Fruit fly (Drosophila melanogaster) whole organism, prepupa: ENCODE data around the gene CG17260.

Experiments
- Blimp-1 ChIP-seq: fragments of 200-800 bp; sonication (Bioruptor generic); optimal IDR thresholded peaks from 3 replicates; lab custom pipeline; 2017; ENCODE audit warnings: missing biosample characterization, missing genetic modification characterization, mild to moderate bottlenecking, moderate library complexity, missing genetic modification reagents
- CG10631 ChIP-seq: fragments of 200-800 bp; sonication (Bioruptor generic); optimal IDR thresholded peaks from 2 replicates; lab custom pipeline; 2016; ENCODE audit warnings: missing biosample characterization, missing genetic modification characterization
- CG10669 ChIP-seq: fragments of 200-800 bp; sonication (Bioruptor generic); optimal IDR thresholded peaks from 3 replicates; lab custom pipeline; 2018; ENCODE audit warnings: missing biosample characterization, mild to moderate bottlenecking, missing genetic modification characterization, moderate library complexity
- CG11294 ChIP-seq: fragments of 200-800 bp; sonication (Bioruptor generic); IDR thresholded peaks from 2 replicates; pipeline ENCODE4 v1.3.6; 2022; ENCODE audit warnings: missing biosample characterization, missing genetic modification characterization
- CG11902 ChIP-seq: fragments of 200-800 bp; sonication (Bioruptor generic); optimal IDR thresholded peaks from 3 replicates; lab custom pipeline; 2016; ENCODE audit warnings: missing biosample characterization, missing genetic modification characterization
- CG15336 ChIP-seq: fragments of 200-800 bp; sonication (Bioruptor generic); IDR thresholded peaks from 2 replicates; pipeline ENCODE4 v1.3.6; 2022; ENCODE audit warnings: missing biosample characterization, missing genetic modification characterization
- CG1621 ChIP-seq: fragments of 200-800 bp; sonication (Bioruptor generic); optimal IDR thresholded peaks from 3 replicates; lab custom pipeline; 2018; ENCODE audit warnings: missing biosample characterization, mild to moderate bottlenecking, missing genetic modification characterization
- CG31627 ChIP-seq: fragments of 200-800 bp; sonication (Bioruptor generic); optimal IDR thresholded peaks from 3 replicates; lab custom pipeline; 2016; ENCODE audit warnings: missing biosample characterization, missing genetic modification characterization
- CG32006 ChIP-seq: fragments of 200-800 bp; sonication (Bioruptor generic); optimal IDR thresholded peaks from 3 replicates; lab custom pipeline; 2017; ENCODE audit warnings: missing biosample characterization, mild to moderate bottlenecking, missing genetic modification characterization
- CG34406 ChIP-seq: fragments of 200-800 bp; sonication (Bioruptor generic); optimal IDR thresholded peaks from 3 replicates; lab custom pipeline; 2016; ENCODE audit warnings: missing biosample characterization, missing genetic modification characterization
- CG3919 ChIP-seq: fragments of 200-800 bp; sonication (Bioruptor generic); optimal IDR thresholded peaks from 3 replicates; lab custom pipeline; 2016; ENCODE audit warnings: missing biosample characterization, missing genetic modification characterization
- CG4318 ChIP-seq: fragments of 200-800 bp; sonication (Bioruptor generic); optimal IDR thresholded peaks from 3 replicates; lab custom pipeline; 2017; ENCODE audit warnings: missing biosample characterization, mild to moderate bottlenecking, missing genetic modification characterization
- CG6163 ChIP-seq: fragments of 200-800 bp; sonication (Bioruptor generic); IDR thresholded peaks from 3 replicates; pipeline ENCODE4 v1.3.6; 2022; ENCODE audit warnings: missing biosample characterization, missing genetic modification characterization
- CG6276 ChIP-seq: fragments of 200-800 bp; sonication (Bioruptor generic); optimal IDR thresholded peaks from 2 replicates; lab custom pipeline; 2017; ENCODE audit warnings: missing biosample characterization, mild to moderate bottlenecking, missing genetic modification characterization
- CG6792 ChIP-seq: fragments of 200-800 bp; sonication (Bioruptor generic); optimal IDR thresholded peaks from 3 replicates; lab custom pipeline; 2016; ENCODE audit warnings: missing biosample characterization, missing genetic modification characterization
- CG6854 ChIP-seq: fragments of 200-800 bp; sonication (Bioruptor generic); optimal IDR thresholded peaks from 2 replicates; lab custom pipeline; 2017; ENCODE audit warnings: missing biosample characterization, mild to moderate bottlenecking, missing genetic modification characterization
- CG8119 ChIP-seq: fragments of 200-800 bp; sonication (Bioruptor generic); IDR thresholded peaks from 3 replicates; pipeline ENCODE4 v1.3.6; 2022; ENCODE audit warnings: missing biosample characterization, missing genetic modification characterization
- CG8632 ChIP-seq: fragments of 200-800 bp; sonication (Bioruptor generic); optimal IDR thresholded peaks from 3 replicates; lab custom pipeline; 2016; ENCODE audit warnings: missing biosample characterization, missing genetic modification characterization
- Eip75B ChIP-seq: fragments of 200-800 bp; sonication (Bioruptor generic); optimal IDR thresholded peaks from 3 replicates; lab custom pipeline; 2016; ENCODE audit warnings: missing biosample characterization, missing genetic modification characterization
- Eip78C ChIP-seq: fragments of 200-800 bp; sonication (Bioruptor generic); peaks from one replicate; lab custom pipeline; 2016; ENCODE audit warnings: missing biosample characterization, missing genetic modification characterization
- Eip93F ChIP-seq: fragments of 200-800 bp; sonication (Bioruptor generic); optimal IDR thresholded peaks from 2 replicates; lab custom pipeline; 2016; ENCODE audit warnings: missing biosample characterization, mild to moderate bottlenecking, missing genetic modification characterization
- Ets21C ChIP-seq: fragments of 200-800 bp; sonication (Bioruptor generic); optimal IDR thresholded peaks from 3 replicates; lab custom pipeline; 2016; ENCODE audit warnings: missing biosample characterization, missing genetic modification characterization
- Ets96B ChIP-seq: fragments of 200-800 bp; optimal IDR thresholded peaks from 2 replicates; lab custom pipeline; 2019; ENCODE audit warnings: missing biosample characterization, mild to moderate bottlenecking, missing genetic modification characterization, moderate library complexity
- Gug ChIP-seq: fragments of 200-800 bp; sonication (Bioruptor generic); IDR thresholded peaks from 2 replicates; pipeline ENCODE4 v1.3.6; 2022; ENCODE audit warnings: missing biosample characterization, missing genetic modification characterization
- Hr38 ChIP-seq: sonication (Bioruptor generic); optimal IDR thresholded peaks from 2 replicates; lab custom pipeline; 2016; ENCODE audit warnings: missing biosample characterization, missing genetic modification characterization
- Hr39 ChIP-seq: fragments of 200-800 bp; sonication (Bioruptor generic); optimal IDR thresholded peaks from 2 replicates; lab custom pipeline; 2016; ENCODE audit warnings: missing biosample characterization, missing genetic modification characterization
- Lpt ChIP-seq: fragments of 200-800 bp; sonication (Bioruptor generic); optimal IDR thresholded peaks from 3 replicates; lab custom pipeline; 2016; ENCODE audit warnings: missing biosample characterization, missing genetic modification characterization
- Met ChIP-seq: fragments of 200-800 bp; sonication (Bioruptor generic); optimal IDR thresholded peaks from 3 replicates; lab custom pipeline; 2016; ENCODE audit warnings: missing biosample characterization, missing genetic modification characterization
- OdsH ChIP-seq: fragments of 200-800 bp; sonication (Bioruptor generic); optimal IDR thresholded peaks from 3 replicates; lab custom pipeline; 2016; ENCODE audit warnings: missing biosample characterization, missing genetic modification characterization
- Sox102F ChIP-seq: fragments of 200-800 bp; sonication (Bioruptor generic); optimal IDR thresholded peaks from 2 replicates; lab custom pipeline; 2016; ENCODE audit warnings: missing biosample characterization, mild to moderate bottlenecking, missing genetic modification characterization
- Sox14 ChIP-seq: fragments of 200-800 bp; sonication (Bioruptor generic); optimal IDR thresholded peaks from 3 replicates; lab custom pipeline; 2016; ENCODE audit warnings: missing biosample characterization, missing genetic modification characterization
- Sox15 ChIP-seq: fragments of 200-800 bp; sonication (Bioruptor generic); optimal IDR thresholded peaks from 3 replicates; lab custom pipeline; 2016; ENCODE audit warnings: missing biosample characterization, missing genetic modification characterization
- acj6 ChIP-seq: fragments of 200-800 bp; sonication (Bioruptor generic); optimal IDR thresholded peaks from 3 replicates; lab custom pipeline; 2016; ENCODE audit warnings: missing biosample characterization, missing genetic modification characterization
- cyc ChIP-seq: fragments of 200-800 bp; sonication (Bioruptor generic); optimal IDR thresholded peaks from 3 replicates; lab custom pipeline; 2016; ENCODE audit warnings: missing biosample characterization, missing genetic modification characterization
- dac ChIP-seq: fragments of 200-800 bp; sonication (Bioruptor generic); optimal IDR thresholded peaks from 2 replicates; lab custom pipeline; 2017; ENCODE audit warnings: missing biosample characterization, mild to moderate bottlenecking, missing genetic modification characterization
- dsx ChIP-seq: fragments of 200-800 bp; optimal IDR thresholded peaks from 3 replicates; lab custom pipeline; 2019; ENCODE audit warnings: missing biosample characterization, mild to moderate bottlenecking, missing genetic modification characterization, moderate library complexity; ENCODE audit not compliant: poor library complexity, severe bottlenecking
- fd59A ChIP-seq: fragments of 200-800 bp; sonication (Bioruptor generic); optimal IDR thresholded peaks from 2 replicates; lab custom pipeline; 2017; ENCODE audit warnings: missing biosample characterization, mild to moderate bottlenecking, missing genetic modification characterization, missing genetic modification reagents
- fd85E ChIP-seq: fragments of 200-800 bp; sonication (Bioruptor generic); optimal IDR thresholded peaks from 3 replicates; lab custom pipeline; 2016; ENCODE audit warnings: missing biosample characterization, missing genetic modification characterization
- fkh ChIP-seq: fragments of 200-800 bp; sonication (Bioruptor generic); optimal IDR thresholded peaks from 3 replicates; lab custom pipeline; 2017; ENCODE audit warnings: missing biosample characterization, mild to moderate bottlenecking, missing genetic modification characterization, moderate library complexity
- lz ChIP-seq: fragments of 200-800 bp; sonication (Bioruptor generic); optimal IDR thresholded peaks from 3 replicates; lab custom pipeline; 2016; ENCODE audit warnings: missing biosample characterization, missing genetic modification characterization
- net ChIP-seq: fragments of 200-800 bp; sonication (Bioruptor generic); optimal IDR thresholded peaks from 3 replicates; lab custom pipeline; 2016; ENCODE audit warnings: missing biosample characterization, missing genetic modification characterization
- pdm3 ChIP-seq: fragments of 200-800 bp; sonication (Bioruptor generic); optimal IDR thresholded peaks from 3 replicates; lab custom pipeline; 2016; ENCODE audit warnings: missing biosample characterization, missing genetic modification characterization
- salr ChIP-seq, 2 experiments: fragments of 200-800 bp; sonication (Bioruptor generic); optimal IDR thresholded peaks; 3 replicates each; lab custom pipeline; 2016 to 2018; ENCODE audit warnings: missing biosample characterization in 2 of 2, missing genetic modification characterization in 2 of 2, mild to moderate bottlenecking in 1 of 2
- spab ChIP-seq: fragments of 200-800 bp; sonication (Bioruptor generic); optimal IDR thresholded peaks from 2 replicates; lab custom pipeline; 2017; ENCODE audit warnings: missing biosample characterization, mild to moderate bottlenecking, missing genetic modification characterization, missing genetic modification reagents
- ss ChIP-seq, 2 experiments: fragments of 200-800 bp; sonication (Bioruptor generic); optimal IDR thresholded peaks; 2 replicates in 1 of 2; 3 replicates in 1 of 2; lab custom pipeline; 2017 to 2018; ENCODE audit warnings: mild to moderate bottlenecking in 2 of 2, missing biosample characterization in 2 of 2, missing genetic modification characterization in 2 of 2, moderate library complexity in 1 of 2
- svp ChIP-seq: fragments of 200-800 bp; sonication (Bioruptor generic); peaks from one replicate; lab custom pipeline; 2016; ENCODE audit warnings: missing biosample characterization, missing genetic modification characterization
- topi ChIP-seq: fragments of 200-800 bp; sonication (Bioruptor generic); optimal IDR thresholded peaks from 3 replicates; lab custom pipeline; 2016; ENCODE audit warnings: missing biosample characterization, missing genetic modification characterization

CG17260 gene

dm6 chr2L:3003399-3003798 lies 33.6 kb upstream of the CG17260 start (continued):
- TF ChIP-seq CG10631 (GFP tag; lab: Kevin White, UChicago) (no peak), pdm3 (GFP tag; lab: Kevin White, UChicago) (peak; percentile 47), Sox15 (GFP tag; lab: Kevin White, UChicago) (no peak), fd85E (GFP tag; lab: Kevin White, UChicago) (no peak), fd59A (GFP tag; lab: Kevin White, UChicago) (no peak), svp (GFP tag; lab: Kevin White, UChicago) (no peak), CG11294 (GFP tag; lab: Robert Waterston, UW) (peak; percentile 52; the same call in 1 of the 2 replicates), Hr38 (no peak), fkh (GFP tag; lab: Kevin White, UChicago) (peak; percentile 7), Ets96B (tag; lab: Kevin White, UChicago) (no peak), CG15336 (GFP tag; lab: Robert Waterston, UW) (peak; percentile 93), salr (GFP tag; optimal IDR thresholded peaks at IDR 0.05; lab: Kevin White, UChicago) (peak in 1 of 2 experiments; percentile 60), CG8119 (GFP tag; lab: Robert Waterston, UW) (peak; percentile 93), CG6163 (GFP tag; lab: Robert Waterston, UW) (peak; percentile 80), CG4318 (GFP tag; lab: Kevin White, UChicago) (peak; percentile 86), net (peak; percentile 28), dac (GFP tag; lab: Kevin White, UChicago) (peak; percentile 69), CG6792 (no peak)
- TF ChIP-seq, all 60 proteins: peak for 26

dm6 chr2L:3004601-3005000 lies 32.4 kb upstream of the CG17260 start:
- TF ChIP-seq CG6854 (GFP tag; lab: Kevin White, UChicago) (peak; percentile 22), fd85E (GFP tag; lab: Kevin White, UChicago) (no peak), Sox15 (GFP tag; lab: Kevin White, UChicago) (peak; percentile 2), fd59A (GFP tag; lab: Kevin White, UChicago) (peak; percentile 37), Hr38 (no peak), Sox14 (GFP tag; lab: Kevin White, UChicago) (peak; percentile 19), Ets96B (tag; lab: Kevin White, UChicago) (peak; percentile 48), CG10669 (GFP tag; lab: Kevin White, UChicago) (peak; percentile 22), spab (peak; percentile 17), lz (peak; percentile 28), Gug (GFP tag; lab: Robert Waterston, UW) (no peak), svp (GFP tag; lab: Kevin White, UChicago) (peak; percentile 84), CG32006 (peak; percentile 3), cyc (GFP tag; lab: Kevin White, UChicago) (peak; percentile 49), CG10631 (GFP tag; lab: Kevin White, UChicago) (peak; percentile 52), fkh (GFP tag; lab: Kevin White, UChicago) (no peak), OdsH (peak; percentile 36), Ets21C (GFP tag; lab: Kevin White, UChicago) (peak; percentile 16), CG3919 (GFP tag; lab: Kevin White, UChicago) (peak; percentile 65), Eip78C (peak; percentile 83), Sox102F (GFP tag; lab: Kevin White, UChicago) (peak; percentile 51), acj6 (GFP tag; lab: Kevin White, UChicago) (peak; percentile 40), CG11294 (GFP tag; lab: Robert Waterston, UW) (no peak), CG8119 (GFP tag; lab: Robert Waterston, UW) (no peak), ss (GFP tag; optimal IDR thresholded peaks at IDR 0.05; lab: Kevin White, UChicago) (peak; percentile 27 to 38), topi (GFP tag; lab: Kevin White, UChicago) (peak; percentile 29), Blimp-1 (GFP tag; lab: Kevin White, UChicago) (no peak), pdm3 (GFP tag; lab: Kevin White, UChicago) (peak; percentile 23), Met (peak; percentile 59), Hr39 (peak; percentile 52), CG8632 (GFP tag; lab: Kevin White, UChicago) (no peak), CG6792 (peak; percentile 53), net (peak; percentile 27), Lpt (GFP tag; lab: Kevin White, UChicago) (no peak), CG34406 (GFP tag; lab: Kevin White, UChicago) (peak; percentile 58), CG4318 (GFP tag; lab: Kevin White, UChicago) (no peak), CG11902 (GFP tag; lab: Kevin White, UChicago) (peak; percentile 11), dac (GFP tag; lab: Kevin White, UChicago) (no peak), CG15336 (GFP tag; lab: Robert Waterston, UW) (no peak), CG1621 (tag; lab: Kevin White, UChicago) (peak; percentile 15), CG31627 (GFP tag; lab: Kevin White, UChicago) (peak; percentile 47), CG6276 (no peak), salr (GFP tag; optimal IDR thresholded peaks at IDR 0.05; lab: Kevin White, UChicago) (peak in 1 of 2 experiments; percentile 31), dsx (peak; percentile 41), Eip93F (GFP tag; lab: Kevin White, UChicago) (no peak), Eip75B (peak; percentile 63)
